Worm (Caenorhabditis elegans) whole organism, L4 larva: ENCODE results near the gene frl-1.

Experiments
- R02D3.7 ChIP-seq: fragments of 150-350 bp; sonication (generic microtip); optimal IDR thresholded peaks from 3 replicates; lab custom pipeline; 2014; ENCODE audit warnings: missing biosample characterization, missing genetic modification characterization
- aha-1 ChIP-seq: fragments of 150-350 bp; peaks from one replicate; lab custom pipeline; 2014; ENCODE audit warnings: missing biosample characterization, missing genetic modification characterization
- ama-1 ChIP-seq: fragments of 150-350 bp; optimal IDR thresholded peaks from 2 replicates; lab custom pipeline; 2014; ENCODE audit warnings: inconsistent platforms, mixed read lengths
- ceh-20 ChIP-seq: fragments of 200-800 bp; sonication (Bioruptor generic); IDR thresholded peaks from 2 replicates; pipeline ENCODE4 v1.3.6; 2022; ENCODE audit warnings: missing genetic modification reagents, missing genetic modification characterization, missing compliant biosample characterization
- fos-1 ChIP-seq: fragments of 150-350 bp; optimal IDR thresholded peaks from 2 replicates; lab custom pipeline; 2014; ENCODE audit warnings: missing biosample characterization, missing genetic modification characterization
- lim-7 ChIP-seq: fragments of 200-800 bp; sonication (Bioruptor generic); IDR thresholded peaks from 2 replicates; pipeline ENCODE4 v1.3.6; 2022; ENCODE audit warnings: missing genetic modification characterization, missing compliant biosample characterization
- lin-13 ChIP-seq: fragments of 150-350 bp; optimal IDR thresholded peaks from 2 replicates; lab custom pipeline; 2014; ENCODE audit warnings: missing biosample characterization, missing genetic modification reagents, missing genetic modification characterization
- lsy-2 ChIP-seq, 2 experiments: fragments of 150-350 bp in 1 of 2; sonication (generic microtip) in 1 of 2; optimal IDR thresholded peaks; 2 replicates each; lab custom pipeline; 2014 to 2017; ENCODE audit warnings: missing biosample characterization in 2 of 2, missing genetic modification characterization in 2 of 2
- mdl-1 ChIP-seq, 2 experiments: fragments of 150-350 bp in 1 of 2; sonication (generic microtip) in 1 of 2; optimal IDR thresholded peaks; 2 replicates each; lab custom pipeline; 2014 to 2017; ENCODE audit warnings: missing biosample characterization in 2 of 2, missing genetic modification characterization in 2 of 2
- nhr-237 ChIP-seq: sonication (generic microtip); optimal IDR thresholded peaks from 2 replicates; lab custom pipeline; 2017; ENCODE audit warnings: missing biosample characterization, missing genetic modification characterization
- pha-4 ChIP-seq, 2 experiments: fragments of 150-350 bp in 1 of 2; fragments of 200-800 bp in 1 of 2; sonication (Bioruptor generic) in 1 of 2; IDR thresholded peaks in 1 of 2; optimal IDR thresholded peaks in 1 of 2; 2 replicates each; pipeline versions ENCODE4 v1.3.6 to Lab custom; 2014 to 2022; ENCODE audit warnings: missing genetic modification characterization in 2 of 2, missing genetic modification reagents in 2 of 2, missing biosample characterization in 1 of 2, missing compliant biosample characterization in 1 of 2
- unc-62 ChIP-seq, 3 experiments: fragments of 150-350 bp in 1 of 3; sonication (generic microtip); optimal IDR thresholded peaks in 2 of 3; peaks in 1 of 3; 1 replicate in 1 of 3; 2 replicates in 2 of 3; lab custom pipeline; 2014 to 2017; ENCODE audit warnings: missing biosample characterization in 3 of 3, missing genetic modification characterization in 3 of 3, missing genetic modification reagents in 3 of 3, missing genotype in 1 of 3

ce11 chrIII:2116797-2117196 is 7.1 kb upstream of the frl-1 start, which contains the start of gene Y48G9A.11:
- no peak for TF ChIP-seq nhr-237 (tag; lab: Kevin White, UChicago)
- TF ChIP-seq fos-1 (tag; lab: Kevin White, UChicago), result no peak
- no peak for TF ChIP-seq lin-13 (GFP tag; lab: Kevin White, UChicago)
- no peak for TF ChIP-seq ceh-20
- no peak for TF ChIP-seq lsy-2 (tag; optimal IDR thresholded peaks at IDR 0.05; lab: Kevin White, UChicago)
- no peak for TF ChIP-seq pha-4 (GFP tag; IDR thresholded peaks at IDR 0.05; lab: Robert Waterston, UW)
- TF ChIP-seq pha-4 (tag; optimal IDR thresholded peaks at IDR 0.05; lab: Kevin White, UChicago), result no peak
- no peak for TF ChIP-seq R02D3.7 (tag; lab: Kevin White, UChicago)
- no peak for TF ChIP-seq unc-62 (GFP tag; optimal IDR thresholded peaks at IDR 0.05 in 1 of 2; lab: Kevin White, UChicago)
- TF ChIP-seq unc-62 (tag; optimal IDR thresholded peaks at IDR 0.05; lab: Kevin White, UChicago), result no peak
- no peak for TF ChIP-seq aha-1 (tag; lab: Kevin White, UChicago)
- no peak for TF ChIP-seq mdl-1 (tag; optimal IDR thresholded peaks at IDR 0.05; lab: Kevin White, UChicago)
- no peak for TF ChIP-seq lim-7 (GFP tag; lab: Robert Waterston, UW)
- no peak for TF ChIP-seq ama-1 (lab: Kevin White, UChicago)
